Worm (Caenorhabditis elegans) whole organism, L4 larva: Measurements from ENCODE around the gene txbp-3.

ENCODE experiments used
- F10B5.3 ChIP-seq: sonication (generic microtip); optimal IDR thresholded peaks from 2 replicates; lab custom pipeline; 2016; ENCODE audit warnings: mild to moderate bottlenecking, missing genetic modification characterization, missing compliant biosample characterization
- F44E2.7 ChIP-seq: fragments of 200-800 bp; sonication (Bioruptor generic); IDR thresholded peaks from 2 replicates; pipeline ENCODE4 v2.1.2; 2022; ENCODE audit warnings: missing genetic modification characterization, missing compliant biosample characterization
- T20F7.1 ChIP-seq: fragments of 200-800 bp; sonication (Bioruptor generic); optimal IDR thresholded peaks from 2 replicates; lab custom pipeline; 2018; ENCODE audit warnings: mild to moderate bottlenecking, missing genetic modification characterization, missing compliant biosample characterization
- T26A8.4 ChIP-seq: fragments of 200-800 bp; sonication (Bioruptor generic); IDR thresholded peaks from 2 replicates; pipeline ENCODE4 v1.3.6; 2022; ENCODE audit warnings: missing genetic modification characterization, missing compliant biosample characterization
- Y105C5A.15 ChIP-seq: fragments of 200-800 bp; sonication (Bioruptor generic); IDR thresholded peaks from 2 replicates; pipeline ENCODE4 v1.3.6; 2022; ENCODE audit warnings: missing genetic modification characterization, missing compliant biosample characterization
- aha-1 ChIP-seq: fragments of 150-350 bp; peaks from one replicate; lab custom pipeline; 2014; ENCODE audit warnings: missing biosample characterization, missing genetic modification characterization
- aly-2 ChIP-seq: sonication (generic microtip); optimal IDR thresholded peaks from 2 replicates; lab custom pipeline; 2018; ENCODE audit warnings: missing biosample characterization, missing genetic modification characterization
- attf-4 ChIP-seq: sonication (generic microtip); optimal IDR thresholded peaks from 3 replicates; lab custom pipeline; 2017; ENCODE audit warnings: missing biosample characterization, missing genetic modification characterization
- ceh-32 ChIP-seq: sonication (generic microtip); optimal IDR thresholded peaks from 2 replicates; lab custom pipeline; 2016; ENCODE audit warnings: mild to moderate bottlenecking, missing genetic modification characterization, missing compliant biosample characterization; ENCODE audit not compliant: poor library complexity
- ces-1 ChIP-seq: fragments of 150-350 bp; sonication (generic microtip); optimal IDR thresholded peaks from 4 replicates; lab custom pipeline; 2014; ENCODE audit warnings: missing biosample characterization, missing genetic modification reagents, missing genetic modification characterization
- ctbp-1 ChIP-seq: fragments of 200-800 bp; sonication (Bioruptor generic); IDR thresholded peaks from 2 replicates; pipeline ENCODE4 v1.3.6; 2022; ENCODE audit warnings: missing genetic modification reagents, missing genetic modification characterization, missing compliant biosample characterization
- daf-12 ChIP-seq: fragments of 150-350 bp; optimal IDR thresholded peaks from 2 replicates; lab custom pipeline; 2014; ENCODE audit warnings: missing biosample characterization, missing genetic modification reagents, missing genetic modification characterization
- daf-16 ChIP-seq, 3 experiments: sonication (generic microtip); optimal IDR thresholded peaks; 2 replicates each; lab custom pipeline; 2016 to 2017; ENCODE audit warnings: missing genetic modification characterization in 3 of 3, missing genetic modification reagents in 3 of 3, mild to moderate bottlenecking in 2 of 3, missing compliant biosample characterization in 2 of 3, missing biosample characterization in 1 of 3, moderate library complexity in 1 of 3
- daf-19 ChIP-seq: fragments of 200-800 bp; sonication (Bioruptor generic); conservative IDR thresholded peaks from 2 replicates; pipeline ENCODE4 v1.3.6; 2022; ENCODE audit warnings: missing genetic modification characterization, missing compliant biosample characterization
- daf-8 ChIP-seq: fragments of 200-800 bp; sonication (Bioruptor generic); IDR thresholded peaks from 2 replicates; pipeline ENCODE4 v1.3.6; 2022; ENCODE audit warnings: missing genetic modification characterization, missing compliant biosample characterization
- dmd-8 ChIP-seq: fragments of 200-800 bp; sonication (Bioruptor generic); IDR thresholded peaks from 2 replicates; pipeline ENCODE4 v1.3.6; 2022; ENCODE audit warnings: missing genetic modification characterization, missing compliant biosample characterization
- dve-1 ChIP-seq: sonication (generic microtip); optimal IDR thresholded peaks from 2 replicates; lab custom pipeline; 2017; ENCODE audit warnings: antibody characterized with exemption, mild to moderate bottlenecking, missing genetic modification characterization, missing compliant biosample characterization; ENCODE audit not compliant: insufficient read depth
- fos-1 ChIP-seq: fragments of 150-350 bp; optimal IDR thresholded peaks from 2 replicates; lab custom pipeline; 2014; ENCODE audit warnings: missing biosample characterization, missing genetic modification characterization
- gei-8 ChIP-seq: fragments of 200-800 bp; sonication (Bioruptor generic); optimal IDR thresholded peaks from 2 replicates; lab custom pipeline; 2018; ENCODE audit warnings: mild to moderate bottlenecking, missing genetic modification characterization, missing compliant biosample characterization
- hlh-11 ChIP-seq: fragments of 200-800 bp; sonication (Bioruptor generic); optimal IDR thresholded peaks from 2 replicates; lab custom pipeline; 2018; ENCODE audit warnings: mild to moderate bottlenecking, missing genetic modification characterization, missing compliant biosample characterization
- hmg-1.1 ChIP-seq: fragments of 200-800 bp; sonication (Bioruptor generic); IDR thresholded peaks from 2 replicates; pipeline ENCODE4 v1.3.6; 2022; ENCODE audit warnings: missing genetic modification reagents, missing genetic modification characterization, missing compliant biosample characterization
- lim-7 ChIP-seq: fragments of 200-800 bp; sonication (Bioruptor generic); IDR thresholded peaks from 2 replicates; pipeline ENCODE4 v1.3.6; 2022; ENCODE audit warnings: missing genetic modification characterization, missing compliant biosample characterization
- lin-15B ChIP-seq: fragments of 150-350 bp; sonication (generic microtip); optimal IDR thresholded peaks from 3 replicates; lab custom pipeline; 2014; ENCODE audit warnings: missing biosample characterization, missing genetic modification characterization
- lin-38 ChIP-seq: fragments of 200-800 bp; sonication (Bioruptor generic); IDR thresholded peaks from 2 replicates; pipeline ENCODE4 v1.3.6; 2022; ENCODE audit warnings: missing genetic modification reagents, missing genetic modification characterization, missing compliant biosample characterization
- lin-39 ChIP-seq: fragments of 150-350 bp; optimal IDR thresholded peaks from 2 replicates; lab custom pipeline; 2014; ENCODE audit warnings: missing biosample characterization, missing genetic modification reagents, missing genetic modification characterization
- lsy-2 ChIP-seq, 2 experiments: fragments of 150-350 bp in 1 of 2; sonication (generic microtip) in 1 of 2; optimal IDR thresholded peaks; 2 replicates each; lab custom pipeline; 2014 to 2017; ENCODE audit warnings: missing biosample characterization in 2 of 2, missing genetic modification characterization in 2 of 2
- mdt-29 ChIP-seq: fragments of 200-800 bp; sonication (Bioruptor generic); IDR thresholded peaks from 2 replicates; pipeline ENCODE4 v1.3.6; 2022; ENCODE audit warnings: missing genetic modification reagents, missing genetic modification characterization, missing compliant biosample characterization
- mep-1 ChIP-seq: fragments of 150-350 bp; sonication (generic microtip); optimal IDR thresholded peaks from 3 replicates; lab custom pipeline; 2014; ENCODE audit warnings: missing biosample characterization, missing genetic modification characterization
- mes-2 ChIP-seq: sonication (generic microtip); optimal IDR thresholded peaks from 2 replicates; lab custom pipeline; 2016; ENCODE audit warnings: missing genotype, mild to moderate bottlenecking, missing genetic modification characterization, missing compliant biosample characterization; ENCODE audit not compliant: poor library complexity, severe bottlenecking
- mxl-3 ChIP-seq: fragments of 200-800 bp; sonication (Bioruptor generic); optimal IDR thresholded peaks from 2 replicates; lab custom pipeline; 2018; ENCODE audit warnings: mild to moderate bottlenecking, missing genetic modification characterization, missing compliant biosample characterization
- nhr-10 ChIP-seq: fragments of 150-350 bp; optimal IDR thresholded peaks from 2 replicates; lab custom pipeline; 2014; ENCODE audit warnings: missing biosample characterization, missing genetic modification characterization
- nhr-48 ChIP-seq: sonication (generic microtip); optimal IDR thresholded peaks from 2 replicates; lab custom pipeline; 2016; ENCODE audit warnings: mild to moderate bottlenecking, missing genetic modification characterization, missing compliant biosample characterization
- nhr-6 ChIP-seq: fragments of 150-350 bp; optimal IDR thresholded peaks from 2 replicates; lab custom pipeline; 2014; ENCODE audit warnings: missing biosample characterization, missing genetic modification characterization
- pha-4 ChIP-seq, 2 experiments: fragments of 150-350 bp in 1 of 2; fragments of 200-800 bp in 1 of 2; sonication (Bioruptor generic) in 1 of 2; IDR thresholded peaks in 1 of 2; optimal IDR thresholded peaks in 1 of 2; 2 replicates each; pipeline versions ENCODE4 v1.3.6 to Lab custom; 2014 to 2022; ENCODE audit warnings: missing genetic modification characterization in 2 of 2, missing genetic modification reagents in 2 of 2, missing biosample characterization in 1 of 2, missing compliant biosample characterization in 1 of 2
- pqm-1 ChIP-seq: sonication (generic microtip); optimal IDR thresholded peaks from 2 replicates; lab custom pipeline; 2017; ENCODE audit warnings: missing biosample characterization, missing genetic modification characterization
- snpc-1.2 ChIP-seq: fragments of 200-800 bp; sonication (Bioruptor generic); IDR thresholded peaks from 2 replicates; pipeline ENCODE4 v1.3.6; 2022; ENCODE audit warnings: missing genetic modification reagents, missing genetic modification characterization, missing compliant biosample characterization
- spr-1 ChIP-seq: sonication (generic microtip); optimal IDR thresholded peaks from 2 replicates; lab custom pipeline; 2016; ENCODE audit warnings: mild to moderate bottlenecking, missing genetic modification characterization, missing compliant biosample characterization
- spr-3 ChIP-seq: fragments of 200-800 bp; sonication (Bioruptor generic); optimal IDR thresholded peaks from 2 replicates; lab custom pipeline; 2018; ENCODE audit warnings: mild to moderate bottlenecking, missing genetic modification characterization, missing compliant biosample characterization
- unc-130 ChIP-seq: sonication (generic microtip); optimal IDR thresholded peaks from 2 replicates; lab custom pipeline; 2016; ENCODE audit warnings: missing genetic modification reagents, missing genetic modification characterization, missing compliant biosample characterization
- zfp-2 ChIP-seq: sonication (generic microtip); optimal IDR thresholded peaks from 2 replicates; lab custom pipeline; 2016; ENCODE audit warnings: mild to moderate bottlenecking, missing genetic modification characterization, missing compliant biosample characterization
- zfp-3 ChIP-seq: fragments of 200-800 bp; sonication (Bioruptor generic); conservative IDR thresholded peaks from 2 replicates; pipeline ENCODE4 v1.3.6; 2022; ENCODE audit warnings: missing genetic modification reagents, missing genetic modification characterization, missing compliant biosample characterization
- ztf-11 ChIP-seq: fragments of 150-350 bp; optimal IDR thresholded peaks from 2 replicates; lab custom pipeline; 2014; ENCODE audit warnings: missing biosample characterization, missing genetic modification characterization

The txbp-3 gene

ce11 chrIII:5089489-5089888, 42.2 kb upstream of the txbp-3 start (continued):
- TF ChIP-seq gei-8 (GFP tag; lab: Kevin White, UChicago) (no peak), hlh-11 (tag; lab: Kevin White, UChicago) (peak; percentile 27), nhr-6 (no peak), pqm-1 (no peak), ztf-11 (tag; lab: Kevin White, UChicago) (no peak), lin-39 (tag; lab: Kevin White, UChicago) (no peak), lin-15B (tag; lab: Kevin White, UChicago) (no peak), unc-130 (no peak), zfp-2 (tag; lab: Kevin White, UChicago) (no peak), daf-8 (GFP tag; lab: Robert Waterston, UW) (no peak), F44E2.7 (GFP tag; lab: Robert Waterston, UW) (no peak)

ce11 chrIII:5085529-5085928, 38.3 kb upstream of the txbp-3 start, which contains the start of gene cah-1:
Gene cah-1 (minus strand): TSS chrIII:5085629.
- TF ChIP-seq ctbp-1 (no peak), pqm-1 (no peak), fos-1 (tag; lab: Kevin White, UChicago) (no peak), dmd-8 (GFP tag; lab: Robert Waterston, UW) (no peak), aly-2 (tag; lab: Kevin White, UChicago) (no peak)

DNA sequence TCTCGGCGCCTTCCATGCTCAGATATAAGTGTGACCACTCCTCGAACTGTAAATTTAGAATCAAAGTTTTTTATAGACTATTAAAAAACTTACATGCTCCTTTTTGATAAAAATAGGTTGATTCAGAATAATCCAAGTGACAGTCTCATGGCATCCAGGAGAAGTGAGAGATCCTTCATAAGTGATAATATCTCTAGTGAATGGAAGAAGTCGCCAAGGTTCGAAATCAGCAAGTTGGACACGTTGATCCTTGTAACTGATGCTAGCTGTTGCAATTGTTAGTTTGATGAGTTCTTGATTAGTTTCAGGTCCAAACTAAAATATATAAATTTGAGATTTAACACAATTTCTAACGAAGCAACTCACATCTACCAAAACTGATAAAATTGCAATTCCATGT, 36.0 kb upstream of the txbp-3 start:
- TF ChIP-seq T20F7.1 (GFP tag; lab: Kevin White, UChicago) (peak; percentile 36), snpc-1.2 (GFP tag; lab: Robert Waterston, UW) (no peak), ces-1 (GFP tag; lab: Kevin White, UChicago) (no peak), lsy-2 (tag; optimal IDR thresholded peaks at IDR 0.05; lab: Kevin White, UChicago) (peak in 1 of 2 experiments; percentile 15), daf-12 (tag; lab: Kevin White, UChicago) (no peak), spr-1 (peak; percentile 0), nhr-48 (peak; percentile 25), ztf-11 (tag; lab: Kevin White, UChicago) (no peak), daf-16 (GFP tag; optimal IDR thresholded peaks at IDR 0.05; lab: Kevin White, UChicago) (no peak), daf-16 (tag; optimal IDR thresholded peaks at IDR 0.05; lab: Kevin White, UChicago) (peak; percentile 21), mxl-3 (GFP tag; lab: Kevin White, UChicago) (no peak), pha-4 (GFP tag; IDR thresholded peaks at IDR 0.05; lab: Robert Waterston, UW) (0 out of 2 replicates have a peak, but pooled peaks have one; percentile 30), pha-4 (tag; optimal IDR thresholded peaks at IDR 0.05; lab: Kevin White, UChicago) (no peak), Y105C5A.15 (GFP tag; lab: Robert Waterston, UW) (no peak), hmg-1.1 (GFP tag; lab: Robert Waterston, UW) (0 out of 2 replicates have a peak, but pooled peaks have one; percentile 27), lin-39 (tag; lab: Kevin White, UChicago) (no peak), attf-4 (tag; lab: Kevin White, UChicago) (no peak), dve-1 (peak; percentile 25), T26A8.4 (GFP tag; lab: Robert Waterston, UW) (0 out of 2 replicates have a peak, but pooled peaks have one; percentile 21), mdt-29 (GFP tag; lab: Robert Waterston, UW) (no peak), F44E2.7 (GFP tag; lab: Robert Waterston, UW) (0 out of 2 replicates have a peak, but pooled peaks have one; percentile 15), daf-19 (GFP tag; lab: Robert Waterston, UW) (no peak), aha-1 (tag; lab: Kevin White, UChicago) (peak; percentile 59), lim-7 (GFP tag; lab: Robert Waterston, UW) (no peak), ceh-32 (tag; lab: Kevin White, UChicago) (no peak), F10B5.3 (tag; lab: Kevin White, UChicago) (no peak), lin-38 (GFP tag; lab: Robert Waterston, UW) (peak; percentile 51), mes-2 (tag; lab: Kevin White, UChicago) (peak; percentile 17), hlh-11 (tag; lab: Kevin White, UChicago) (no peak), zfp-3 (GFP tag; lab: Robert Waterston, UW) (0 out of 2 replicates have a peak, but pooled peaks have one; percentile 36), spr-3 (GFP tag; lab: Kevin White, UChicago) (no peak), mep-1 (tag; lab: Kevin White, UChicago) (peak; percentile 0), nhr-10 (tag; lab: Kevin White, UChicago) (no peak)
